Fruit fly (Drosophila melanogaster) whole organism, embryonic: Measurements from ENCODE around the gene CG8925.

ENCODE experiments used
- Aef1 ChIP-seq: fragments of 200-800 bp; sonication (Bioruptor generic); IDR thresholded peaks from 3 replicates; pipeline ENCODE4 v1.3.6; 2022; ENCODE audit warnings: missing biosample characterization, missing genetic modification characterization
- CG10267 ChIP-seq: fragments of 200-800 bp; sonication (Bioruptor generic); optimal IDR thresholded peaks from 2 replicates; lab custom pipeline; 2018; ENCODE audit warnings: missing biosample characterization, mild to moderate bottlenecking, missing genetic modification characterization, moderate library complexity
- CG10366 ChIP-seq: fragments of 200-800 bp; sonication (Bioruptor generic); IDR thresholded peaks from 2 replicates; pipeline ENCODE4 v1.3.6; 2022; ENCODE audit warnings: missing biosample characterization, missing genetic modification characterization
- CG10979 ChIP-seq: fragments of 200-800 bp; sonication (Bioruptor generic); optimal IDR thresholded peaks from 2 replicates; lab custom pipeline; 2018; ENCODE audit warnings: missing biosample characterization, mild to moderate bottlenecking, missing genetic modification characterization, moderate library complexity
- CG11504 ChIP-seq: fragments of 200-800 bp; sonication (Bioruptor generic); optimal IDR thresholded peaks from 3 replicates; lab custom pipeline; 2019; ENCODE audit warnings: missing biosample characterization, mild to moderate bottlenecking, missing genetic modification characterization, moderate library complexity
- CG12104 ChIP-seq: fragments of 200-800 bp; sonication (Bioruptor generic); optimal IDR thresholded peaks from 3 replicates; lab custom pipeline; 2016; ENCODE audit warnings: missing biosample characterization, missing genetic modification characterization
- CG12391 ChIP-seq: fragments of 200-800 bp; sonication (Bioruptor generic); optimal IDR thresholded peaks from 3 replicates; lab custom pipeline; 2018; ENCODE audit warnings: missing biosample characterization, mild to moderate bottlenecking, missing genetic modification characterization, moderate library complexity
- CG13775 ChIP-seq: fragments of 200-800 bp; sonication (Bioruptor generic); optimal IDR thresholded peaks from 3 replicates; lab custom pipeline; 2017; ENCODE audit warnings: missing biosample characterization, mild to moderate bottlenecking, missing genetic modification characterization
- CG15514 ChIP-seq: fragments of 200-800 bp; sonication (Bioruptor generic); optimal IDR thresholded peaks from 3 replicates; lab custom pipeline; 2017; ENCODE audit warnings: missing biosample characterization, missing genetic modification characterization, mild to moderate bottlenecking, moderate library complexity, missing genetic modification reagents
- CG1602 ChIP-seq: fragments of 200-800 bp; sonication (Bioruptor generic); optimal IDR thresholded peaks from 3 replicates; lab custom pipeline; 2016; ENCODE audit warnings: missing biosample characterization, missing genetic modification characterization
- CG16815 ChIP-seq: fragments of 200-800 bp; sonication (Bioruptor generic); optimal IDR thresholded peaks from 3 replicates; lab custom pipeline; 2017; ENCODE audit warnings: missing biosample characterization, mild to moderate bottlenecking, missing genetic modification characterization
- CG17385 ChIP-seq: fragments of 200-800 bp; sonication (Bioruptor generic); optimal IDR thresholded peaks from 3 replicates; lab custom pipeline; 2018; ENCODE audit warnings: missing biosample characterization, mild to moderate bottlenecking, missing genetic modification characterization
- CG18476 ChIP-seq: fragments of 200-800 bp; sonication (Bioruptor generic); optimal IDR thresholded peaks from 2 replicates; lab custom pipeline; 2016; ENCODE audit warnings: missing biosample characterization, mild to moderate bottlenecking, missing genetic modification characterization
- CG18599 ChIP-seq: fragments of 200-800 bp; sonication (Bioruptor generic); optimal IDR thresholded peaks from 3 replicates; lab custom pipeline; 2017; ENCODE audit warnings: missing biosample characterization, missing genetic modification characterization, mild to moderate bottlenecking, moderate library complexity, missing genetic modification reagents
- CG34422 ChIP-seq: fragments of 200-800 bp; sonication (Bioruptor generic); IDR thresholded peaks from 3 replicates; pipeline ENCODE4 v1.3.6; 2022; ENCODE audit warnings: missing biosample characterization, missing genetic modification characterization
- CG42726 ChIP-seq: fragments of 200-800 bp; sonication (Bioruptor generic); IDR thresholded peaks from 2 replicates; pipeline ENCODE4 v1.3.6; 2022; ENCODE audit warnings: missing biosample characterization, missing genetic modification characterization; ENCODE audit not compliant: partially characterized antibody
- CG4282 ChIP-seq: fragments of 200-800 bp; sonication (Bioruptor generic); optimal IDR thresholded peaks from 2 replicates; lab custom pipeline; 2016; ENCODE audit warnings: missing biosample characterization, missing genetic modification characterization
- CG7271 ChIP-seq: fragments of 200-800 bp; sonication (Bioruptor generic); optimal IDR thresholded peaks from 2 replicates; lab custom pipeline; 2018; ENCODE audit warnings: missing biosample characterization, mild to moderate bottlenecking, missing genetic modification characterization, moderate library complexity
- CG7839 ChIP-seq: fragments of 200-800 bp; sonication (Bioruptor generic); optimal IDR thresholded peaks from 3 replicates; lab custom pipeline; 2018; ENCODE audit warnings: missing biosample characterization, mild to moderate bottlenecking, missing genetic modification characterization, moderate library complexity
- CG8478 ChIP-seq: fragments of >200 bp; optimal IDR thresholded peaks from 2 replicates; lab custom pipeline; 2018
- Dad ChIP-seq: fragments of 200-800 bp; sonication (Bioruptor generic); optimal IDR thresholded peaks from 3 replicates; lab custom pipeline; 2016; ENCODE audit warnings: missing biosample characterization, missing genetic modification characterization
- Fer3 ChIP-seq: fragments of 200-800 bp; sonication (Bioruptor generic); optimal IDR thresholded peaks from 2 replicates; lab custom pipeline; 2018; ENCODE audit warnings: missing biosample characterization, mild to moderate bottlenecking, missing genetic modification characterization, moderate library complexity
- Hand ChIP-seq: fragments of 200-800 bp; sonication (Bioruptor generic); optimal IDR thresholded peaks from 2 replicates; lab custom pipeline; 2017; ENCODE audit warnings: mild to moderate bottlenecking, missing biosample characterization, missing genetic modification reagents, missing genetic modification characterization
- Hsf ChIP-seq: fragments of 200-800 bp; sonication (Bioruptor generic); optimal IDR thresholded peaks from 3 replicates; lab custom pipeline; 2016; ENCODE audit warnings: missing biosample characterization, missing genetic modification characterization
- NfI ChIP-seq: fragments of 200-800 bp; sonication (Bioruptor generic); optimal IDR thresholded peaks from 3 replicates; lab custom pipeline; 2018; ENCODE audit warnings: missing biosample characterization, mild to moderate bottlenecking, missing genetic modification characterization, moderate library complexity
- Poxn ChIP-seq: fragments of 200-800 bp; sonication (Bioruptor generic); IDR thresholded peaks from 2 replicates; pipeline ENCODE4 v1.3.6; 2022; ENCODE audit warnings: missing biosample characterization, missing genetic modification characterization
- Ptx1 ChIP-seq: fragments of 200-800 bp; sonication (Bioruptor generic); IDR thresholded peaks from 2 replicates; pipeline ENCODE4 v1.3.6; 2022; ENCODE audit warnings: missing biosample characterization, missing genetic modification characterization
- Sin3A ChIP-seq: fragments of >200 bp; optimal IDR thresholded peaks from 2 replicates; lab custom pipeline; 2018
- Sox100B ChIP-seq: fragments of 200-800 bp; sonication (Bioruptor generic); optimal IDR thresholded peaks from 3 replicates; lab custom pipeline; 2018; ENCODE audit warnings: missing biosample characterization, mild to moderate bottlenecking, missing genetic modification characterization
- Sox102F ChIP-seq: fragments of 200-800 bp; sonication (Bioruptor generic); optimal IDR thresholded peaks from 2 replicates; lab custom pipeline; 2018; ENCODE audit warnings: missing biosample characterization, mild to moderate bottlenecking, missing genetic modification characterization, moderate library complexity
- Ssrp ChIP-seq: fragments of 200-800 bp; sonication (Bioruptor generic); optimal IDR thresholded peaks from 2 replicates; lab custom pipeline; 2018; ENCODE audit warnings: missing biosample characterization, mild to moderate bottlenecking, missing genetic modification characterization, moderate library complexity
- Xbp1 ChIP-seq: fragments of 200-800 bp; sonication (Bioruptor generic); optimal IDR thresholded peaks from 3 replicates; lab custom pipeline; 2016; ENCODE audit warnings: missing biosample characterization, mild to moderate bottlenecking, missing genetic modification characterization
- Xrp1 ChIP-seq: fragments of 200-800 bp; sonication (Bioruptor generic); IDR thresholded peaks from 2 replicates; pipeline ENCODE4 v1.3.6; 2022; ENCODE audit warnings: missing biosample characterization, missing genetic modification characterization
- amos ChIP-seq: fragments of 200-800 bp; sonication (Bioruptor generic); IDR thresholded peaks from 2 replicates; pipeline ENCODE4 v1.3.6; 2022; ENCODE audit warnings: missing biosample characterization, missing genetic modification characterization; ENCODE audit not compliant: partially characterized antibody
- az2 ChIP-seq: fragments of 200-800 bp; sonication (Bioruptor generic); optimal IDR thresholded peaks from 3 replicates; lab custom pipeline; 2016; ENCODE audit warnings: missing biosample characterization, missing genetic modification characterization
- bbx ChIP-seq: fragments of 200-800 bp; sonication (Bioruptor generic); IDR thresholded peaks from 2 replicates; pipeline ENCODE4 v1.3.6; 2022; ENCODE audit warnings: missing biosample characterization, missing genetic modification characterization; ENCODE audit not compliant: partially characterized antibody
- dmrt11E ChIP-seq: fragments of 200-800 bp; sonication (Bioruptor generic); optimal IDR thresholded peaks from 3 replicates; lab custom pipeline; 2018; ENCODE audit warnings: missing biosample characterization, mild to moderate bottlenecking, missing genetic modification characterization, moderate library complexity
- gem ChIP-seq: fragments of 200-800 bp; sonication (Bioruptor generic); optimal IDR thresholded peaks from 2 replicates; lab custom pipeline; 2019; ENCODE audit warnings: missing biosample characterization, mild to moderate bottlenecking, missing genetic modification characterization, moderate library complexity
- grau ChIP-seq: fragments of 200-800 bp; optimal IDR thresholded peaks from 3 replicates; lab custom pipeline; 2019; ENCODE audit warnings: missing biosample characterization, mild to moderate bottlenecking, missing genetic modification characterization, moderate library complexity
- gt ChIP-seq: fragments of 200-800 bp; sonication (Bioruptor generic); IDR thresholded peaks from 2 replicates; pipeline ENCODE4 v1.3.6; 2022; ENCODE audit warnings: missing biosample characterization, missing genetic modification characterization
- her ChIP-seq: fragments of 200-800 bp; sonication (Bioruptor generic); optimal IDR thresholded peaks from 2 replicates; lab custom pipeline; 2016; ENCODE audit warnings: missing biosample characterization, missing genetic modification characterization
- luna ChIP-seq: fragments of 200-800 bp; sonication (Bioruptor generic); optimal IDR thresholded peaks from 2 replicates; lab custom pipeline; 2016; ENCODE audit warnings: missing biosample characterization, missing genetic modification characterization
- org-1 ChIP-seq: fragments of 200-800 bp; sonication (Bioruptor generic); optimal IDR thresholded peaks from 2 replicates; lab custom pipeline; 2017; ENCODE audit warnings: missing biosample characterization, missing genetic modification characterization
- pan ChIP-seq, 4 experiments: fragments of >200 bp in 3 of 4; fragments of 200-800 bp in 1 of 4; sonication (Bioruptor generic) in 1 of 4; optimal IDR thresholded peaks in 3 of 4; IDR thresholded peaks in 1 of 4; 2 replicates each; pipeline versions ENCODE4 v1.3.6 to Lab custom; 2017 to 2022; ENCODE audit warnings: missing biosample characterization in 2 of 4, missing genetic modification characterization in 2 of 4, mixed read lengths in 1 of 4
- pb ChIP-seq: fragments of 200-800 bp; sonication (Bioruptor generic); optimal IDR thresholded peaks from 3 replicates; lab custom pipeline; 2016; ENCODE audit warnings: missing biosample characterization, missing genetic modification characterization
- scrt ChIP-seq: fragments of 200-800 bp; sonication (Bioruptor generic); optimal IDR thresholded peaks from 2 replicates; lab custom pipeline; 2018; ENCODE audit warnings: missing biosample characterization, mild to moderate bottlenecking, missing genetic modification characterization, moderate library complexity
- tx ChIP-seq: fragments of 200-800 bp; sonication (Bioruptor generic); optimal IDR thresholded peaks from 2 replicates; lab custom pipeline; 2016; ENCODE audit warnings: missing biosample characterization, missing genetic modification characterization
- unpg ChIP-seq: fragments of 200-800 bp; sonication (Bioruptor generic); optimal IDR thresholded peaks from 3 replicates; lab custom pipeline; 2018; ENCODE audit warnings: missing biosample characterization, mild to moderate bottlenecking, missing genetic modification characterization, moderate library complexity

CG8925 gene

dm6 chr3R:16157564-16158242, 14.1 kb upstream of the CG8925 start (continued):
- TF ChIP-seq Sox100B (GFP tag; lab: Kevin White, UChicago) (peak; percentile 61), Xbp1 (GFP tag; lab: Kevin White, UChicago) (peak; percentile 35), amos (GFP tag; lab: Robert Waterston, UW) (peak; percentile 37; the same call in 1 of the 2 replicates), bbx (peak; percentile 49; the same call in 1 of the 2 replicates), az2 (GFP tag; lab: Kevin White, UChicago) (peak; percentile 38), CG11504 (peak; percentile 75), CG1602 (GFP tag; lab: Kevin White, UChicago) (peak; percentile 29), her (GFP tag; lab: Kevin White, UChicago) (peak; percentile 40), CG7271 (tag; lab: Kevin White, UChicago) (no peak), dmrt11E (tag; lab: Kevin White, UChicago) (no peak), CG15514 (peak; percentile 6), Sin3A (lab: Kevin White, UChicago) (no peak), CG18476 (GFP tag; lab: Kevin White, UChicago) (peak; percentile 7), CG12391 (tag; lab: Kevin White, UChicago) (peak; percentile 53), CG17385 (peak; percentile 31), CG34422 (no peak; the same call in 2 of the 3 replicates), NfI (GFP tag; lab: Kevin White, UChicago) (peak; percentile 7), CG12104 (GFP tag; lab: Kevin White, UChicago) (peak; percentile 56), gem (tag; lab: Kevin White, UChicago) (peak; percentile 76), Dad (GFP tag; lab: Kevin White, UChicago) (peak; percentile 14), CG10267 (tag; lab: Kevin White, UChicago) (peak; percentile 16), luna (GFP tag; lab: Kevin White, UChicago) (no peak), CG10366 (peak; percentile 11; the same call in 1 of the 2 replicates), pb (GFP tag; lab: Kevin White, UChicago) (peak; percentile 10), unpg (GFP tag; lab: Kevin White, UChicago) (peak; percentile 30), CG10979 (peak; percentile 34), CG18599 (GFP tag; lab: Kevin White, UChicago) (peak; percentile 63), Aef1 (GFP tag; lab: Robert Waterston, UW) (peak; percentile 32; the same call in 1 of the 3 replicates), Sox102F (GFP tag; lab: Kevin White, UChicago) (peak; percentile 56), CG42726 (GFP tag; lab: Robert Waterston, UW) (peak; percentile 34; the same call in 1 of the 2 replicates), CG7839 (tag; lab: Kevin White, UChicago) (peak; percentile 63), Hsf (GFP tag; lab: Kevin White, UChicago) (peak; percentile 48), scrt (GFP tag; lab: Kevin White, UChicago) (peak; percentile 92), Hand (no peak), CG13775 (GFP tag; lab: Kevin White, UChicago) (peak; percentile 40), org-1 (peak; percentile 40), gt (GFP tag; lab: Robert Waterston, UW) (no peak), Fer3 (tag; lab: Kevin White, UChicago) (peak; percentile 30), CG16815 (GFP tag; lab: Kevin White, UChicago) (peak; percentile 23), grau (peak; percentile 68), Ptx1 (peak; percentile 11; the same call in 1 of the 2 replicates), tx (no peak), CG4282 (GFP tag; lab: Kevin White, UChicago) (no peak), CG8478 (lab: Kevin White, UChicago) (no peak), Xrp1 (GFP tag; lab: Robert Waterston, UW) (no peak), pan (optimal IDR thresholded peaks at IDR 0.05; lab: Kevin White, UChicago) (no peak), pan (GFP tag; optimal IDR thresholded peaks at IDR 0.05 in 1 of 2, IDR thresholded peaks at IDR 0.05 in 1 of 2) (peak in 1 of 2 experiments; percentile 61), Poxn (GFP tag; lab: Robert Waterston, UW) (0 out of 2 replicates have a peak, but pooled peaks have one; percentile 5), Ssrp (tag; lab: Kevin White, UChicago) (peak; percentile 30)
